Fruit fly (Drosophila melanogaster): ENCODE measurements around the gene His4r.

- TF ChIP-seq h (optimal IDR thresholded peaks at IDR 0.05) (no peak), Sin3A (optimal IDR thresholded peaks at IDR 0.05) (no peak), ttk (optimal IDR thresholded peaks at IDR 0.05) (no peak)
Measured at dm6 chr3R:14631911-14632310, 6.4 kb downstream of the His4r start.

Data from Kc167 (cell line).